Worm (Caenorhabditis elegans) whole organism, L4 larva: ENCODE data around the gene EEED8.13.

ENCODE experiments used
- F10B5.3 ChIP-seq: sonication (generic microtip); optimal IDR thresholded peaks from 2 replicates; lab custom pipeline; 2016; ENCODE audit warnings: mild to moderate bottlenecking, missing genetic modification characterization, missing compliant biosample characterization
- F37D6.2 ChIP-seq: sonication (generic microtip); optimal IDR thresholded peaks from 2 replicates; lab custom pipeline; 2016; ENCODE audit warnings: mild to moderate bottlenecking, missing genetic modification characterization, missing compliant biosample characterization
- T20F7.1 ChIP-seq: fragments of 200-800 bp; sonication (Bioruptor generic); optimal IDR thresholded peaks from 2 replicates; lab custom pipeline; 2018; ENCODE audit warnings: mild to moderate bottlenecking, missing genetic modification characterization, missing compliant biosample characterization
- Y48G9A.11 ChIP-seq: fragments of 200-800 bp; sonication (Bioruptor generic); IDR thresholded peaks from 2 replicates; pipeline ENCODE4 v1.3.6; 2022; ENCODE audit warnings: missing genetic modification reagents, missing genetic modification characterization, missing compliant biosample characterization
- Y5F2A.4 ChIP-seq: fragments of 200-800 bp; sonication (Bioruptor generic); optimal IDR thresholded peaks from 2 replicates; lab custom pipeline; 2018; ENCODE audit warnings: mild to moderate bottlenecking, missing genetic modification characterization, missing compliant biosample characterization
- Y75B8A.6 ChIP-seq: fragments of 200-800 bp; sonication (Bioruptor generic); IDR thresholded peaks from 2 replicates; pipeline ENCODE4 v1.3.6; 2022; ENCODE audit warnings: missing genetic modification reagents, missing genetic modification characterization, missing compliant biosample characterization
- ZK546.5 ChIP-seq, 2 experiments: sonication (generic microtip); optimal IDR thresholded peaks; 2 replicates each; lab custom pipeline; 2017; ENCODE audit warnings: missing biosample characterization in 2 of 2, missing genetic modification characterization in 2 of 2
- aha-1 ChIP-seq: fragments of 150-350 bp; peaks from one replicate; lab custom pipeline; 2014; ENCODE audit warnings: missing biosample characterization, missing genetic modification characterization
- aly-2 ChIP-seq: sonication (generic microtip); optimal IDR thresholded peaks from 2 replicates; lab custom pipeline; 2018; ENCODE audit warnings: missing biosample characterization, missing genetic modification characterization
- attf-4 ChIP-seq: sonication (generic microtip); optimal IDR thresholded peaks from 3 replicates; lab custom pipeline; 2017; ENCODE audit warnings: missing biosample characterization, missing genetic modification characterization
- ceh-20 ChIP-seq: fragments of 200-800 bp; sonication (Bioruptor generic); IDR thresholded peaks from 2 replicates; pipeline ENCODE4 v1.3.6; 2022; ENCODE audit warnings: missing genetic modification reagents, missing genetic modification characterization, missing compliant biosample characterization
- ceh-32 ChIP-seq: sonication (generic microtip); optimal IDR thresholded peaks from 2 replicates; lab custom pipeline; 2016; ENCODE audit warnings: mild to moderate bottlenecking, missing genetic modification characterization, missing compliant biosample characterization; ENCODE audit not compliant: poor library complexity
- ceh-62 ChIP-seq: sonication (generic microtip); optimal IDR thresholded peaks from 2 replicates; lab custom pipeline; 2017; ENCODE audit warnings: missing biosample characterization, missing genetic modification characterization
- ceh-82 ChIP-seq: sonication (generic microtip); optimal IDR thresholded peaks from 2 replicates; lab custom pipeline; 2017; ENCODE audit warnings: missing biosample characterization, missing genetic modification characterization
- ces-1 ChIP-seq: fragments of 150-350 bp; sonication (generic microtip); optimal IDR thresholded peaks from 4 replicates; lab custom pipeline; 2014; ENCODE audit warnings: missing biosample characterization, missing genetic modification reagents, missing genetic modification characterization
- cey-2 ChIP-seq: sonication (generic microtip); optimal IDR thresholded peaks from 3 replicates; lab custom pipeline; 2017; ENCODE audit warnings: missing genetic modification characterization, mild to moderate bottlenecking, missing compliant biosample characterization, antibody characterized with exemption, borderline replicate concordance; ENCODE audit not compliant: insufficient read depth
- daf-12 ChIP-seq: fragments of 150-350 bp; optimal IDR thresholded peaks from 2 replicates; lab custom pipeline; 2014; ENCODE audit warnings: missing biosample characterization, missing genetic modification reagents, missing genetic modification characterization
- daf-8 ChIP-seq: fragments of 200-800 bp; sonication (Bioruptor generic); IDR thresholded peaks from 2 replicates; pipeline ENCODE4 v1.3.6; 2022; ENCODE audit warnings: missing genetic modification characterization, missing compliant biosample characterization
- dmd-6 ChIP-seq: fragments of 200-800 bp; sonication (Bioruptor generic); IDR thresholded peaks from 2 replicates; pipeline ENCODE4 v1.3.6; 2022; ENCODE audit warnings: missing genetic modification reagents, missing genetic modification characterization, missing compliant biosample characterization
- dmd-9 ChIP-seq: fragments of 200-800 bp; sonication (Bioruptor generic); IDR thresholded peaks from 2 replicates; pipeline ENCODE4 v1.3.6; 2022; ENCODE audit warnings: missing genetic modification reagents, missing genetic modification characterization, missing compliant biosample characterization
- dve-1 ChIP-seq: sonication (generic microtip); optimal IDR thresholded peaks from 2 replicates; lab custom pipeline; 2017; ENCODE audit warnings: antibody characterized with exemption, mild to moderate bottlenecking, missing genetic modification characterization, missing compliant biosample characterization; ENCODE audit not compliant: insufficient read depth
- egl-27 ChIP-seq: sonication (generic microtip); optimal IDR thresholded peaks from 3 replicates; lab custom pipeline; 2017; ENCODE audit warnings: missing biosample characterization, missing genetic modification reagents, missing genetic modification characterization
- egl-43 ChIP-seq: fragments of 200-800 bp; sonication (Bioruptor generic); IDR thresholded peaks from 2 replicates; pipeline ENCODE4 v1.3.6; 2022; ENCODE audit warnings: missing genetic modification reagents, missing genetic modification characterization, missing compliant biosample characterization
- hlh-30 ChIP-seq: sonication (generic microtip); optimal IDR thresholded peaks from 2 replicates; lab custom pipeline; 2017; ENCODE audit warnings: antibody characterized with exemption, mild to moderate bottlenecking, missing genetic modification characterization, missing compliant biosample characterization; ENCODE audit not compliant: insufficient read depth
- lim-7 ChIP-seq: fragments of 200-800 bp; sonication (Bioruptor generic); IDR thresholded peaks from 2 replicates; pipeline ENCODE4 v1.3.6; 2022; ENCODE audit warnings: missing genetic modification characterization, missing compliant biosample characterization
- lin-1 ChIP-seq: fragments of 200-800 bp; sonication (Bioruptor generic); IDR thresholded peaks from 2 replicates; pipeline ENCODE4 v1.3.6; 2022; ENCODE audit warnings: missing genetic modification reagents, missing genetic modification characterization, missing compliant biosample characterization
- lin-13 ChIP-seq: fragments of 150-350 bp; optimal IDR thresholded peaks from 2 replicates; lab custom pipeline; 2014; ENCODE audit warnings: missing biosample characterization, missing genetic modification reagents, missing genetic modification characterization
- lin-38 ChIP-seq: fragments of 200-800 bp; sonication (Bioruptor generic); IDR thresholded peaks from 2 replicates; pipeline ENCODE4 v1.3.6; 2022; ENCODE audit warnings: missing genetic modification reagents, missing genetic modification characterization, missing compliant biosample characterization
- lsy-2 ChIP-seq, 2 experiments: fragments of 150-350 bp in 1 of 2; sonication (generic microtip) in 1 of 2; optimal IDR thresholded peaks; 2 replicates each; lab custom pipeline; 2014 to 2017; ENCODE audit warnings: missing biosample characterization in 2 of 2, missing genetic modification characterization in 2 of 2
- madf-9 ChIP-seq: fragments of 200-800 bp; sonication (Bioruptor generic); conservative IDR thresholded peaks from 2 replicates; pipeline ENCODE4 v1.3.6; 2022; ENCODE audit warnings: missing genetic modification reagents, missing genetic modification characterization, missing compliant biosample characterization
- mes-2 ChIP-seq: sonication (generic microtip); optimal IDR thresholded peaks from 2 replicates; lab custom pipeline; 2016; ENCODE audit warnings: missing genotype, mild to moderate bottlenecking, missing genetic modification characterization, missing compliant biosample characterization; ENCODE audit not compliant: poor library complexity, severe bottlenecking
- mxl-2 ChIP-seq: fragments of 200-800 bp; sonication (Bioruptor generic); conservative IDR thresholded peaks from 2 replicates; pipeline ENCODE4 v1.3.6; 2022; ENCODE audit warnings: missing genetic modification reagents, missing genetic modification characterization, missing compliant biosample characterization
- nhr-11 ChIP-seq: fragments of 150-350 bp; optimal IDR thresholded peaks from 2 replicates; lab custom pipeline; 2014; ENCODE audit warnings: missing biosample characterization, missing genetic modification characterization
- nhr-41 ChIP-seq: fragments of 200-800 bp; sonication (Bioruptor generic); IDR thresholded peaks from 2 replicates; pipeline ENCODE4 v1.3.6; 2022; ENCODE audit warnings: missing genetic modification reagents, missing genetic modification characterization, missing compliant biosample characterization
- nhr-42 ChIP-seq: fragments of 200-800 bp; sonication (Bioruptor generic); IDR thresholded peaks from 2 replicates; pipeline ENCODE4 v1.3.6; 2022; ENCODE audit warnings: missing genetic modification characterization, missing compliant biosample characterization
- nhr-48 ChIP-seq: sonication (generic microtip); optimal IDR thresholded peaks from 2 replicates; lab custom pipeline; 2016; ENCODE audit warnings: mild to moderate bottlenecking, missing genetic modification characterization, missing compliant biosample characterization
- nhr-76 ChIP-seq: fragments of 150-350 bp; optimal IDR thresholded peaks from 2 replicates; lab custom pipeline; 2014; ENCODE audit warnings: missing biosample characterization, missing genetic modification characterization
- nhr-77 ChIP-seq: fragments of 150-350 bp; optimal IDR thresholded peaks from 2 replicates; lab custom pipeline; 2014; ENCODE audit warnings: missing biosample characterization, missing genetic modification characterization
- php-3 ChIP-seq: fragments of 200-800 bp; sonication (Bioruptor generic); IDR thresholded peaks from 2 replicates; pipeline ENCODE4 v1.3.6; 2022; ENCODE audit warnings: missing genetic modification reagents, missing genetic modification characterization, missing compliant biosample characterization
- rbr-2 ChIP-seq: sonication (generic microtip); optimal IDR thresholded peaks from 2 replicates; lab custom pipeline; 2016; ENCODE audit warnings: missing genotype, missing genetic modification characterization, missing compliant biosample characterization
- set-16 ChIP-seq: fragments of 200-800 bp; sonication (Bioruptor generic); IDR thresholded peaks from 2 replicates; pipeline ENCODE4 v1.3.6; 2022; ENCODE audit warnings: missing genetic modification reagents, missing genetic modification characterization, missing compliant biosample characterization
- snpc-4 ChIP-seq: fragments of 150-350 bp; optimal IDR thresholded peaks from 2 replicates; lab custom pipeline; 2014; ENCODE audit warnings: missing biosample characterization, missing genetic modification characterization
- spr-1 ChIP-seq: sonication (generic microtip); optimal IDR thresholded peaks from 2 replicates; lab custom pipeline; 2016; ENCODE audit warnings: mild to moderate bottlenecking, missing genetic modification characterization, missing compliant biosample characterization
- spr-3 ChIP-seq: fragments of 200-800 bp; sonication (Bioruptor generic); optimal IDR thresholded peaks from 2 replicates; lab custom pipeline; 2018; ENCODE audit warnings: mild to moderate bottlenecking, missing genetic modification characterization, missing compliant biosample characterization
- tag-97 ChIP-seq: fragments of 200-800 bp; sonication (Bioruptor generic); IDR thresholded peaks from 2 replicates; pipeline ENCODE4 v1.3.6; 2022; ENCODE audit warnings: missing genetic modification characterization, missing compliant biosample characterization
- tra-1 ChIP-seq: fragments of 200-800 bp; sonication (Bioruptor generic); IDR thresholded peaks from 2 replicates; pipeline ENCODE4 v1.3.6; 2022; ENCODE audit warnings: missing genetic modification reagents, missing genetic modification characterization, missing compliant biosample characterization
- vab-7 ChIP-seq: fragments of 200-800 bp; sonication (Bioruptor generic); IDR thresholded peaks from 2 replicates; pipeline ENCODE4 v1.3.6; 2022; ENCODE audit warnings: missing genetic modification reagents, missing genetic modification characterization, missing compliant biosample characterization
- zag-1 ChIP-seq: fragments of 150-350 bp; optimal IDR thresholded peaks from 2 replicates; lab custom pipeline; 2014; ENCODE audit warnings: missing biosample characterization, missing genetic modification characterization
- zfp-2 ChIP-seq: sonication (generic microtip); optimal IDR thresholded peaks from 2 replicates; lab custom pipeline; 2016; ENCODE audit warnings: mild to moderate bottlenecking, missing genetic modification characterization, missing compliant biosample characterization
- zfp-3 ChIP-seq: fragments of 200-800 bp; sonication (Bioruptor generic); conservative IDR thresholded peaks from 2 replicates; pipeline ENCODE4 v1.3.6; 2022; ENCODE audit warnings: missing genetic modification reagents, missing genetic modification characterization, missing compliant biosample characterization
- zip-11 ChIP-seq: fragments of 200-800 bp; sonication (Bioruptor generic); IDR thresholded peaks from 2 replicates; pipeline ENCODE4 v1.3.6; 2022; ENCODE audit warnings: missing genetic modification characterization, missing compliant biosample characterization
- ztf-11 ChIP-seq: fragments of 150-350 bp; optimal IDR thresholded peaks from 2 replicates; lab custom pipeline; 2014; ENCODE audit warnings: missing biosample characterization, missing genetic modification characterization

Gene EEED8.13

DNA sequence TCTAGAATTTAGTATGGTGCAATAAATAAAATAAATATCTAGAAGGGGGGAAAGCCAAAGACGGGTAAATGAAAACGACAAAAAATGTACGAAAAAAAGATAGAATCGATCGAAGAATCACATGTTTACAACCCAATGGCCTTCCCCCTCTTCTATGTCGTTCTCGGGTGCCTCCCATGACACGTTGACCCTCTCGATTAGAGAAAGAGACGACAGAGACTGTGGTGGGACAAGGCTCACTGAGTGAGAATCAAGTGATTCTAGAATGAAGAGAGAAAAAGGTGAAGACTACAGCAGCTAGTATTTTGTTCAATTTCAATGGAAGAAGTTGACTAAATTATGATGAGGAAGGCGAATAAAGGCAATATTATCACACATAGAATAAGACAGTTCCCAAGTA lies 13.7 kb upstream of the EEED8.13 start (continued):
- TF ChIP-seq spr-1 (tag; lab: Kevin White, UChicago) = no peak
- peak; percentile 51 for TF ChIP-seq dve-1 (tag; lab: Kevin White, UChicago)
- TF ChIP-seq dmd-6 (GFP tag; lab: Robert Waterston, UW) = peak; percentile 38; the same call in 1 of the 2 replicates
- TF ChIP-seq egl-27 (tag; lab: Kevin White, UChicago) = no peak
- no peak for TF ChIP-seq vab-7
- no peak for TF ChIP-seq cey-2
- no peak for TF ChIP-seq tag-97 (GFP tag; lab: Robert Waterston, UW)
- no peak for TF ChIP-seq Y5F2A.4 (GFP tag; lab: Kevin White, UChicago)
- TF ChIP-seq snpc-4 (tag; lab: Kevin White, UChicago) = no peak
- TF ChIP-seq nhr-48 (tag; lab: Kevin White, UChicago) = peak; percentile 38
- no peak for TF ChIP-seq rbr-2 (tag; lab: Kevin White, UChicago)
- TF ChIP-seq zfp-3 (GFP tag; lab: Robert Waterston, UW) = no peak
- TF ChIP-seq nhr-42 (GFP tag; lab: Robert Waterston, UW) = no peak
- no peak for TF ChIP-seq tra-1
- no peak for TF ChIP-seq aly-2 (tag; lab: Kevin White, UChicago)
- TF ChIP-seq lin-1 = no peak
- TF ChIP-seq nhr-77 (tag; lab: Kevin White, UChicago) = peak; percentile 63
- TF ChIP-seq lsy-2 (tag; optimal IDR thresholded peaks at IDR 0.05; lab: Kevin White, UChicago) = peak in 1 of 2 experiments; percentile 69
- no peak for TF ChIP-seq Y48G9A.11 (GFP tag; lab: Robert Waterston, UW)
- TF ChIP-seq lim-7 (GFP tag; lab: Robert Waterston, UW) = no peak
- TF ChIP-seq dmd-9 (GFP tag; lab: Robert Waterston, UW) = no peak
- TF ChIP-seq zfp-2 = no peak
- TF ChIP-seq F37D6.2 = no peak
- TF ChIP-seq hlh-30 (tag; lab: Kevin White, UChicago) = peak; percentile 97
- TF ChIP-seq T20F7.1 (GFP tag; lab: Kevin White, UChicago) = no peak
- no peak for TF ChIP-seq F10B5.3
- TF ChIP-seq daf-12 (tag; lab: Kevin White, UChicago) = no peak
- peak; percentile 41 for TF ChIP-seq mes-2
- no peak for TF ChIP-seq nhr-76 (tag; lab: Kevin White, UChicago)
- no peak for TF ChIP-seq nhr-11 (tag; lab: Kevin White, UChicago)
- TF ChIP-seq lin-38 (GFP tag; lab: Robert Waterston, UW) = 0 out of 2 replicates have a peak, but pooled peaks have one; percentile 9
- no peak for TF ChIP-seq Y75B8A.6 (GFP tag; lab: Robert Waterston, UW)
- TF ChIP-seq aha-1 = no peak
- TF ChIP-seq zag-1 = no peak
- no peak for TF ChIP-seq daf-8 (GFP tag; lab: Robert Waterston, UW)
- no peak for TF ChIP-seq lin-13 (GFP tag; lab: Kevin White, UChicago)
- TF ChIP-seq zip-11 (GFP tag; lab: Robert Waterston, UW) = no peak
- no peak for TF ChIP-seq ZK546.5 (tag; optimal IDR thresholded peaks at IDR 0.05; lab: Kevin White, UChicago)
- no peak for TF ChIP-seq set-16 (GFP tag; lab: Robert Waterston, UW)
- TF ChIP-seq ceh-62 (tag; lab: Kevin White, UChicago) = no peak
- no peak for TF ChIP-seq ceh-32 (tag; lab: Kevin White, UChicago)
- TF ChIP-seq egl-43 (GFP tag; lab: Robert Waterston, UW) = no peak
- TF ChIP-seq madf-9 (GFP tag; lab: Robert Waterston, UW) = no peak
- no peak for TF ChIP-seq mxl-2 (GFP tag; lab: Robert Waterston, UW)
- no peak for TF ChIP-seq ztf-11 (tag; lab: Kevin White, UChicago)
- no peak for TF ChIP-seq php-3
- TF ChIP-seq spr-3 (GFP tag; lab: Kevin White, UChicago) = no peak
- TF ChIP-seq ceh-82 = no peak
- no peak for TF ChIP-seq ces-1
- no peak for TF ChIP-seq ceh-20
- TF ChIP-seq attf-4 (tag; lab: Kevin White, UChicago) = no peak
- no peak for TF ChIP-seq nhr-41 (GFP tag; lab: Robert Waterston, UW)
